Worm (Caenorhabditis elegans): Measurements from ENCODE around the gene T01G6.10.

Gene T01G6.10

ce11 chrV:502803-503273 lies at the start of gene T01G6.10:
T01G6.10 (minus strand) TSS chrV:503223.
- no peak for TF ChIP-seq unc-62 (GFP tag; optimal IDR thresholded peaks at IDR 0.05)

ce11 chrV:552406-552805 lies 49.4 kb upstream of the T01G6.10 start:
- no peak for TF ChIP-seq unc-62 (GFP tag; optimal IDR thresholded peaks at IDR 0.05)

DNA sequence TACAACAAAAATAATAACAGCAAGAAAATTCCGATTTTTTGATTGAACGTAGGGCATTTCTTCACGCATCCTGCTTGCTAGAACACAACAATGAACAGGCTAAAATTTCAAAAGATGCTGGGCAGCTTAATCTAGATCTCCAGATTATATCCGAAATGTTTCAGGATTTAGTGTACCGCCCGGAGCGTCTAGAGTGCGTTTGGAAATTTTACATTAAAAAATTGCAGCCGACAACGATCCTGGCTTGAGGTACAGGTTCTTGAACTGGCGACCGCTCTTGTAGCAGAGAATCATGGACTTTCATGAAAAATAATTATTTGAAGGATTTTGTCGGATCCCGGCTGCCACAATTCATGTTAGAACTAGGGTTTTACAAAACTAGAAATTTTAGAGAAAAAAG lies 45.0 kb upstream of the T01G6.10 start, which contains the start of gene C14C6.6:
C14C6.6 (minus strand) TSS at position 101 of the 400 bp plus-strand sequence.
- TF ChIP-seq unc-62 (GFP tag; optimal IDR thresholded peaks at IDR 0.05) = no peak

DNA sequence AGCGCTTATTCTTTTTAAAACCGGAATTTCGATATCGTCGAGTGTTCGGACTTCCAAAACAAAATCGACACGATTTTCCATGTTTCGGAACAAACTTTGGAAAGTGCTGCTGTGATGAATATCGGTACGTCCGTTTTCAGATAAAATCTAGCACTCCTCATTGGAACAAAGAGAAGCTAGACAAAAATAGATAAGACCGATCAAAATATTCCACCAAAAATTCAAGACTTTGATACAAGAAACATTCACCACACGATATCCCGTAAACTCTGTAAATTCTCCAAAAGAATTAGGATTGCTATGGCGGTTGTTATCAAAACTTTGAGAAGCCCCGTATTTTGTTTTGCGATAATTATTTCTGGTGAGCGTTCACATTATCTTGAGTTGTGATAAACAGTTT lies 40.1 kb upstream of the T01G6.10 start, which contains the start of gene C14C6.3:
C14C6.3 (plus strand) TSS at position 301 of the 400 bp plus-strand sequence.
- TF ChIP-seq unc-62 (GFP tag; optimal IDR thresholded peaks at IDR 0.05) = no peak

DNA sequence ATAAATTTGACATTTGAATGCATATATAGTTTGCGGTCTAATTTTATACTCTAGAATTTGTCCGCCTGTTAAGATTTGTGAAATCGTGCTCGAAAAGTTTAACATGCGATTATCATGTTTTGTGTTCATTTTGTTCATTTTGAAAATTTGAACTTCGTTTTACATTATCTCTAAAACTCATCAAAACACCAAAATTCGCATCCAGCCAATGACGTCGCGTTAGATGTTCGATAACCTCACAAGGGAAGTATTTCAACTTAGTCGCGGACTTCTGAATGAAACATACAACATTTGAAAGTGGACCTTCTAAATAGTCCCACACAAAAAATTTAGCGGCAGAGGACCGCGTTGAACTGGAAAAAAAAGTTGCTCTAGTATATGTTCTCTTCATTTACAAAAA lies 38.4 kb upstream of the T01G6.10 start:
- TF ChIP-seq unc-62 (GFP tag; optimal IDR thresholded peaks at IDR 0.05) = no peak

- no peak for TF ChIP-seq unc-62 (GFP tag; optimal IDR thresholded peaks at IDR 0.05)
Measured at ce11 chrV:539040-539510, 36.1 kb upstream of the T01G6.10 start, which contains the start of gene nhr-155. nhr-155 (plus strand) TSS chrV:539460.

- no peak for TF ChIP-seq unc-62 (GFP tag; optimal IDR thresholded peaks at IDR 0.05)
Measured at ce11 chrV:536571-536970, 33.5 kb upstream of the T01G6.10 start, which contains the start of gene C14C6.5. C14C6.5 (plus strand) TSS chrV:536628.

DNA sequence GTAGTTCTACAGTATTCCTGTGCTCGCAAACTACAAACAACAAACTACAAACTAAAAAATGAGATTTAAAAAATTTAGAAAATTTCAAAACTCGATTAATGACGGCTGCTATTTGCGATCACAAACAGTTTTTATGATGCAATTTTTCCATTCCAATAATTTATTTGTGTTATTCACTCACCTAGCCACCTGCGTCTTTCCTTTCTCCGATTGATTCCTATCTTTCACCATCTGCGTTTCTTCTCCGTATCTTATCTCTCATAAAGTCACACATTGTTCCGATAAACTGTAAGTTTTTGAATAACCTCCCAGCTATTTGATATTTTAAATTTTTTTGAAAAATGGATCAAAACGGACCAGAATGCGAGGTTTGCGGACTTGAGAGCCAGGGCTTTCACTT lies 31.2 kb upstream of the T01G6.10 start, which contains the start of gene nhr-132:
nhr-132 (plus strand) TSS at position 271 of the 400 bp plus-strand sequence.
- no peak for TF ChIP-seq unc-62 (GFP tag; optimal IDR thresholded peaks at IDR 0.05)

DNA sequence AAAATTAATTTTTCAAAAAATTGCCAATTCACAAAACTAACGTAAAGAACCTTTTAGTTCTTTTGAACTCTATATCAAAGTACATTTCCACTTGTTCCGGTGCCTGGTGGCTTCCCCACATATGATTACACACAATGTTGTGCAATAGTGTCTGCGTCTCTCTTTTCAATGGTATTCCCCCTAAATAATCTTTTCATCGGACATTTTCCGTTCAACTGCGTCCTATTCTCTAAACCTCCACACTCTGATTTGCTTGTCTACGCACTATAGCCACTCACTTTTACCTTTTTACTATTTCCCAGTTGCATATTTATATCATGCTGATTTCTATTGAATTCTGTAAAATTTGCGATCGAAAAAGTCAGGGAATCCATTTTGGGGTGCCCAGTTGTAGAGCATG lies 29.0 kb upstream of the T01G6.10 start, which contains the start of gene nhr-58:
nhr-58 (plus strand) TSS at position 214 of the 400 bp plus-strand sequence.
- no peak for TF ChIP-seq unc-62 (GFP tag; optimal IDR thresholded peaks at IDR 0.05)

DNA sequence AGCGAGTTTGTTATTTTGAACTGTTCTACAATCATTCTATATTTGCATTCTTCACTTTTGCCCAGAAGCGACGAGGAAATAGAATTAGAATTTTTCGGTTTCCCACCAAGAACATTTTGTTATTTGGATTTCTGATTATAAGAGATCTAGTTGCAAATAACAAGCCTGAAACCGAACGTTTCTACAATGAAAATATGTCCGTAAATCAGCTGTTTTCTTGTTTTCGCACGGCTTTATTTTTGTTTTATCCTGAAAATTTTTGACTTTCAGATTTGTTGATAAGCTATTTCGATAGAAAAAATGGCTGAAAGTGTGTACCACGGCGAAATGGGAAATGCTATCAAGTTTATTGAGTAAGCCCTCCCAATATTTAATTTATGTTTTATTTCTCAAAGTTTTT lies 24.6 kb upstream of the T01G6.10 start, which contains the start of gene srw-108:
srw-108 (plus strand) TSS at position 301 of the 400 bp plus-strand sequence.
- no peak for TF ChIP-seq unc-62 (GFP tag; optimal IDR thresholded peaks at IDR 0.05)

DNA sequence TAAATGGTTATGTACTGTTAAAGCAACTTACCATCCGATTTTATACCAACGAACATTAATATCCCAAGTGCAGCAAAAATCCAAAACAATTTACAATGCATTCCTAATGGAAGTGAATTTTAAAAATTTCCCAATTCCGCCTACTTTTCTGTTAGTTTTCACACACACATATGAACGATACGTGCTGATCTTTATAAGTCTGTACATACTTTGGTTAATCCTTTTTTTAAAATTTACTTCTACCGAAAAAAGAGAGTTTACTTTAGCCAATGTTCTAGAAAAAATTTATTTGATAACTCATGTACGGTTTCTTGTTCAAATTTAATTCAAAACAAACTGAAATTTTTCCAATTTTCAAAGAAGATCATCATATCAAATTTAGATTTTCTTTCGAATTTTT lies 22.0 kb upstream of the T01G6.10 start, which contains the start of gene R11G11.16:
R11G11.16 (minus strand) TSS at position 101 of the 400 bp plus-strand sequence.
- TF ChIP-seq unc-62 (GFP tag; optimal IDR thresholded peaks at IDR 0.05) = no peak

DNA sequence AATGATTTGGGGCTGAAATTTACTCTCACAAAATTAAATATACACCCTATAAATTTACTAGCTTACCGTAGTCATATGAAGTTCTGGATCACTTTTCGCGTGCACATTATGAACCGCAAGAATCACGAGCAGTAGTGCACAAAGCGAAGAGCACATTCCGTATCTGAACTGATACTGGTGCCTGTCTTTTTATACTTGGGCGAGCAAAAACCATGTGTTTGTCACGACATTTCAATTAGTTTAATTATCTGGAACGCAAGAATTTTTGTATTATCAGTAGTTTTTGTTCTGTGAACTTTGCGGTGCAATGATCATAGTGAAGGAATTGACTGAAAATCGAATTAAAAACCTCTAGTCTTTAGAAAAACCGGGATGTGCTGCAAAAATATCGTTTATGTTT lies 21.0 kb upstream of the T01G6.10 start, which contains the start of gene lipl-3:
lipl-3 (minus strand) TSS at position 161 of the 400 bp plus-strand sequence.
- TF ChIP-seq unc-62 (GFP tag; optimal IDR thresholded peaks at IDR 0.05) = no peak

- no peak for TF ChIP-seq unc-62 (GFP tag; optimal IDR thresholded peaks at IDR 0.05)
Measured at ce11 chrV:521517-521916, 18.5 kb upstream of the T01G6.10 start, which contains the start of gene srw-107. srw-107 (minus strand) TSS chrV:521617.

ce11 chrV:519445-519844 lies 16.4 kb upstream of the T01G6.10 start, which contains the start of gene nhr-210:
nhr-210 (minus strand) TSS chrV:519545.
- no peak for TF ChIP-seq unc-62 (GFP tag; optimal IDR thresholded peaks at IDR 0.05)

ce11 chrV:512420-512819 lies 9.4 kb upstream of the T01G6.10 start, which contains the start of gene srh-37:
srh-37 (minus strand) TSS chrV:512520.
- no peak for TF ChIP-seq unc-62 (GFP tag; optimal IDR thresholded peaks at IDR 0.05)

- TF ChIP-seq unc-62 (GFP tag; optimal IDR thresholded peaks at IDR 0.05) = no peak
Measured at ce11 chrV:505191-505590, 2.2 kb upstream of the T01G6.10 start, which contains the start of gene srlf-19. srlf-19 (plus strand) TSS chrV:505491.

DNA sequence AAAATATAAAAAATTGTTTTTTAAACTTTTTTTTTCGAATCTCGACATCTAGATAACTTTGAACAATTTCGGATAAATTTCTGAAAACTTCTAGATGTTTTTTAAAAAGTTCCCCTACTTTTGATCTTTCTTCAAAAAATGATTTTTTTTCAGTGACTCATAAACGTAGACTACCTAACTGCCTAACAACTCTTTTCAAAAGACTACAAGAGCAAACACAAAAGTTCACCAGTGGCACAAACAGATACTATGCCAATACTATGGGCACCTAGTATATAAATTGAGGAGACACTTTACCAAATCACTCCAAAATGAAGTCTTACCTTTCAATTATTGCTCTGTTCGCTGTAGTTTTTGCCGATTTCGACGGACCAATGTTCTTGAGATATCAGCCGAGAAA lies 705 bp upstream of the T01G6.10 start, which contains the start of gene srlf-35:
srlf-35 (plus strand) TSS at position 301 of the 400 bp plus-strand sequence.
- TF ChIP-seq unc-62 (GFP tag; optimal IDR thresholded peaks at IDR 0.05) = no peak

All from whole organism, dauer.